Worm (Caenorhabditis elegans): ENCODE data around the gene nhr-214.

The nhr-214 gene

ce11 chrX:12679603-12680002, 22.3 kb downstream of the nhr-214 start:
- TF ChIP-seq fkh-10 (GFP tag; optimal IDR thresholded peaks at IDR 0.05) = no peak
- TF ChIP-seq nhr-25 (tag; optimal IDR thresholded peaks at IDR 0.05; ENCODE audit: borderline replicate concordance, insufficient read depth) = no peak
- TF ChIP-seq vab-7 (GFP tag; IDR thresholded peaks at IDR 0.05) = no peak
- no peak for TF ChIP-seq Y48G9A.11 (GFP tag; IDR thresholded peaks at IDR 0.05)
- TF ChIP-seq unc-62 (GFP tag; optimal IDR thresholded peaks at IDR 0.05 in 1 of 2) = peak in 1 of 2 experiments; percentile 83
- TF ChIP-seq unc-62 (tag; optimal IDR thresholded peaks at IDR 0.05) = no peak
- no peak for TF ChIP-seq snpc-4 (tag; optimal IDR thresholded peaks at IDR 0.05)

- TF ChIP-seq php-3 (GFP tag; IDR thresholded peaks at IDR 0.05) = no peak
- TF ChIP-seq nhr-28 (tag; optimal IDR thresholded peaks at IDR 0.05) = no peak
- no peak for TF ChIP-seq set-16 (GFP tag; IDR thresholded peaks at IDR 0.05)
- no peak for TF ChIP-seq F26F4.8 (GFP tag; conservative IDR thresholded peaks at IDR 0.05)
- no peak for TF ChIP-seq R02D3.7 (tag; optimal IDR thresholded peaks at IDR 0.05)
- TF ChIP-seq sdz-12 (GFP tag; optimal IDR thresholded peaks at IDR 0.05) = no peak
- no peak for TF ChIP-seq madf-9 (GFP tag; conservative IDR thresholded peaks at IDR 0.05)
- no peak for TF ChIP-seq lin-15B (tag; optimal IDR thresholded peaks at IDR 0.05)
- TF ChIP-seq hlh-11 (tag; optimal IDR thresholded peaks at IDR 0.05) = no peak
- TF ChIP-seq Y75B8A.6 (GFP tag; IDR thresholded peaks at IDR 0.05) = no peak
Measured at ce11 chrX:12678532-12678931, 23.3 kb downstream of the nhr-214 start, which contains the start of gene adt-1. Gene adt-1, plus strand, starts transcription at chrX:12678832.

- TF ChIP-seq lin-38 (GFP tag; IDR thresholded peaks at IDR 0.05) = no peak
- no peak for TF ChIP-seq nhr-10 (tag; optimal IDR thresholded peaks at IDR 0.05)
- no peak for TF ChIP-seq daf-19 (GFP tag; conservative IDR thresholded peaks at IDR 0.05)
- no peak for TF ChIP-seq jun-1 (tag; optimal IDR thresholded peaks at IDR 0.05)
- peak; percentile 30 for TF ChIP-seq hlh-11 (tag; optimal IDR thresholded peaks at IDR 0.05)
- no peak for TF ChIP-seq nhr-111 (GFP tag; optimal IDR thresholded peaks at IDR 0.05)
- TF ChIP-seq F49E8.2 (tag; optimal IDR thresholded peaks at IDR 0.05; ENCODE audit: borderline replicate concordance) = no peak
Measured at ce11 chrX:12677113-12677512, 24.8 kb downstream of the nhr-214 start.

ce11 chrX:12671638-12672290, 30.1 kb downstream of the nhr-214 start:
- no peak for TF ChIP-seq Y75B8A.6 (GFP tag; IDR thresholded peaks at IDR 0.05)
- no peak for TF ChIP-seq ceh-82 (tag; optimal IDR thresholded peaks at IDR 0.05)
- TF ChIP-seq gei-8 (GFP tag; optimal IDR thresholded peaks at IDR 0.05) = no peak
- no peak for TF ChIP-seq daf-19 (GFP tag; conservative IDR thresholded peaks at IDR 0.05)
- no peak for TF ChIP-seq spr-1 (tag; optimal IDR thresholded peaks at IDR 0.05)
- no peak for TF ChIP-seq ama-1 (optimal IDR thresholded peaks at IDR 0.05)
- TF ChIP-seq set-16 (GFP tag; IDR thresholded peaks at IDR 0.05) = no peak
- no peak for TF ChIP-seq fos-1 (tag; optimal IDR thresholded peaks at IDR 0.05)
- TF ChIP-seq dve-1 (tag; optimal IDR thresholded peaks at IDR 0.05; ENCODE audit: insufficient read depth) = peak; percentile 66
- TF ChIP-seq daf-12 (tag; optimal IDR thresholded peaks at IDR 0.05) = no peak
- no peak for TF ChIP-seq F26F4.8 (GFP tag; conservative IDR thresholded peaks at IDR 0.05)
- TF ChIP-seq nhr-102 (tag; optimal IDR thresholded peaks at IDR 0.05) = no peak
- TF ChIP-seq nhr-10 (tag; optimal IDR thresholded peaks at IDR 0.05) = no peak
- no peak for TF ChIP-seq F49E8.2 (tag; optimal IDR thresholded peaks at IDR 0.05; ENCODE audit: borderline replicate concordance)
- no peak for TF ChIP-seq madf-9 (GFP tag; conservative IDR thresholded peaks at IDR 0.05)
- TF ChIP-seq zip-2 (tag; optimal IDR thresholded peaks at IDR 0.05) = no peak
- TF ChIP-seq hlh-11 (tag; optimal IDR thresholded peaks at IDR 0.05) = peak; percentile 79
- no peak for TF ChIP-seq nhr-42 (GFP tag; IDR thresholded peaks at IDR 0.05)
- TF ChIP-seq nhr-77 (tag; optimal IDR thresholded peaks at IDR 0.05) = no peak
- no peak for TF ChIP-seq ces-1 (GFP tag; optimal IDR thresholded peaks at IDR 0.05)
- TF ChIP-seq egl-43 (GFP tag; IDR thresholded peaks at IDR 0.05) = no peak
- peak; percentile 4 for TF ChIP-seq aha-1 (tag)
- peak; percentile 33 for TF ChIP-seq nhr-48 (tag; optimal IDR thresholded peaks at IDR 0.05)
- TF ChIP-seq daf-8 (GFP tag; IDR thresholded peaks at IDR 0.05) = no peak
- no peak for TF ChIP-seq nhr-41 (GFP tag; IDR thresholded peaks at IDR 0.05)
- TF ChIP-seq lin-29 (GFP tag; IDR thresholded peaks at IDR 0.05) = no peak
- TF ChIP-seq snpc-1.2 (GFP tag; IDR thresholded peaks at IDR 0.05) = no peak
- TF ChIP-seq ztf-11 (tag; optimal IDR thresholded peaks at IDR 0.05) = no peak
- TF ChIP-seq nhr-25 (tag; optimal IDR thresholded peaks at IDR 0.05; ENCODE audit: borderline replicate concordance, insufficient read depth) = no peak
- TF ChIP-seq dpl-1 (GFP tag; optimal IDR thresholded peaks at IDR 0.05) = no peak
- peak in 1 of 2 experiments; percentile 19 for TF ChIP-seq hif-1 (tag; optimal IDR thresholded peaks at IDR 0.05)

All from whole organism, L4 larva.